Worm (Caenorhabditis elegans) whole organism, L2 larva: ENCODE measurements around the gene F18G5.6.

Experiments
- crh-2 ChIP-seq: sonication (generic microtip); optimal IDR thresholded peaks from 2 replicates; lab custom pipeline; 2017; ENCODE audit warnings: missing biosample characterization, missing genetic modification characterization
- fos-1 ChIP-seq: fragments of 150-350 bp; optimal IDR thresholded peaks from 2 replicates; lab custom pipeline; 2014; ENCODE audit warnings: missing biosample characterization, missing genetic modification characterization
- lin-13 ChIP-seq: fragments of 150-350 bp; optimal IDR thresholded peaks from 2 replicates; lab custom pipeline; 2014; ENCODE audit warnings: missing biosample characterization, missing genetic modification reagents, missing genetic modification characterization
- mbf-1 ChIP-seq: sonication (generic microtip); optimal IDR thresholded peaks from 2 replicates; lab custom pipeline; 2017; ENCODE audit warnings: missing biosample characterization, missing genetic modification characterization
- sma-9 ChIP-seq, 2 experiments: fragments of 150-350 bp in 1 of 2; sonication (generic microtip) in 1 of 2; optimal IDR thresholded peaks; 2 replicates each; lab custom pipeline; 2014 to 2016; ENCODE audit warnings: missing genetic modification characterization in 2 of 2, mild to moderate bottlenecking in 1 of 2, missing biosample characterization in 1 of 2, missing compliant biosample characterization in 1 of 2, missing genetic modification reagents in 1 of 2, moderate library complexity in 1 of 2

Gene F18G5.6

DNA sequence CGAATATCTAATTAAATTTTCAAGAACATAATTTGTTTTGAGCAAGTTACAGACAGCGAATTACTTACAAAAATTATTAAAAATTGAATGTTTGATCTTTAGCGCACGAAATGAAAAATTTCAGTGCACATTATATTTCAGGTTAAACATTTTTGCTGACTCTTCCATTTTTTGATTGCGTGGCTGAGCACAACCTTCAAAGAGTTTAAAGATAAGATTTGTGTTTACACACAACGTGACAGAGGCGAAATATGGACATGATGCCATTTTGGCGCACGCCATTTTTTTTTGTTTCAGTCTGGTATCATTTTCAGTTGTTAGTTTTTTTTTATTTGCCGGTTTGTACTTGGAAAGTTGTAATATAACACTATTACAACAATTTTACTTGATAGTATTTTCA is 51.5 kb downstream of the F18G5.6 start:
- no peak for TF ChIP-seq lin-13
- TF ChIP-seq fos-1 (tag; lab: Kevin White, UChicago) = peak; percentile 91
- TF ChIP-seq sma-9 (GFP tag; optimal IDR thresholded peaks at IDR 0.05; lab: Kevin White, UChicago) = peak; percentile 38
- no peak for TF ChIP-seq sma-9 (tag; optimal IDR thresholded peaks at IDR 0.05; lab: Kevin White, UChicago)
- peak; percentile 64 for TF ChIP-seq crh-2 (tag; lab: Kevin White, UChicago)
- no peak for TF ChIP-seq mbf-1 (tag; lab: Kevin White, UChicago)
